Worm (Caenorhabditis elegans) whole organism, late embryonic: ENCODE measurements around the gene Y56A3A.28.

Experiments used
- F13H6.1 ChIP-seq: sonication (generic microtip); optimal IDR thresholded peaks from 2 replicates; lab custom pipeline; 2016; ENCODE audit warnings: missing genetic modification characterization, missing compliant biosample characterization
- K09A11.1 ChIP-seq: sonication (generic microtip); optimal IDR thresholded peaks from 2 replicates; lab custom pipeline; 2017; ENCODE audit warnings: antibody characterized with exemption, mild to moderate bottlenecking, missing genetic modification characterization, missing compliant biosample characterization; ENCODE audit not compliant: insufficient read depth
- T23F11.4 ChIP-seq: fragments of 200-800 bp; sonication (Bioruptor generic); optimal IDR thresholded peaks from 2 replicates; lab custom pipeline; 2018; ENCODE audit warnings: mild to moderate bottlenecking, missing genetic modification characterization, missing compliant biosample characterization
- Y22D7AL.16 ChIP-seq: sonication (generic microtip); optimal IDR thresholded peaks from 2 replicates; lab custom pipeline; 2016; ENCODE audit warnings: missing genetic modification characterization, missing compliant biosample characterization
- ahr-1 ChIP-seq: sonication (generic microtip); optimal IDR thresholded peaks from 2 replicates; lab custom pipeline; 2016; ENCODE audit warnings: missing genetic modification characterization, missing compliant biosample characterization
- ceh-18 ChIP-seq: sonication (generic microtip); optimal IDR thresholded peaks from 2 replicates; lab custom pipeline; 2016; ENCODE audit warnings: missing genetic modification characterization, missing compliant biosample characterization
- ceh-19 ChIP-seq: fragments of 200-800 bp; sonication (Bioruptor generic); optimal IDR thresholded peaks from 2 replicates; lab custom pipeline; 2018; ENCODE audit warnings: mild to moderate bottlenecking, missing genetic modification characterization, missing compliant biosample characterization
- ceh-2 ChIP-seq: sonication (generic microtip); optimal IDR thresholded peaks from 2 replicates; lab custom pipeline; 2016; ENCODE audit warnings: missing genotype, missing genetic modification characterization, missing compliant biosample characterization
- ceh-24 ChIP-seq: sonication (generic microtip); optimal IDR thresholded peaks from 2 replicates; lab custom pipeline; 2016; ENCODE audit warnings: mild to moderate bottlenecking, missing genetic modification characterization, missing compliant biosample characterization
- ceh-30 ChIP-seq: fragments of 150-350 bp; optimal IDR thresholded peaks from 2 replicates; lab custom pipeline; 2014; ENCODE audit warnings: missing biosample characterization, missing genetic modification characterization
- ceh-31 ChIP-seq: sonication (generic microtip); optimal IDR thresholded peaks from 2 replicates; lab custom pipeline; 2016; ENCODE audit warnings: missing genetic modification characterization, missing compliant biosample characterization
- ceh-34 ChIP-seq: sonication (generic microtip); optimal IDR thresholded peaks from 2 replicates; lab custom pipeline; 2016; ENCODE audit warnings: mild to moderate bottlenecking, missing genetic modification characterization, missing compliant biosample characterization
- ceh-45 ChIP-seq: fragments of 200-800 bp; sonication (Bioruptor generic); IDR thresholded peaks from 2 replicates; pipeline ENCODE4 v1.3.6; 2022; ENCODE audit warnings: missing genetic modification reagents, missing genetic modification characterization, missing compliant biosample characterization
- ceh-48 ChIP-seq: sonication (generic microtip); optimal IDR thresholded peaks from 2 replicates; lab custom pipeline; 2016; ENCODE audit warnings: missing genetic modification characterization, inconsistent platforms, missing compliant biosample characterization
- ceh-9 ChIP-seq: sonication (generic microtip); optimal IDR thresholded peaks from 2 replicates; lab custom pipeline; 2016; ENCODE audit warnings: mild to moderate bottlenecking, missing genetic modification characterization, inconsistent platforms, missing compliant biosample characterization
- che-1 ChIP-seq: sonication (generic microtip); optimal IDR thresholded peaks from 2 replicates; lab custom pipeline; 2016; ENCODE audit warnings: mild to moderate bottlenecking, missing genetic modification characterization, missing compliant biosample characterization
- elt-4 ChIP-seq: sonication (generic microtip); optimal IDR thresholded peaks from 2 replicates; lab custom pipeline; 2016; ENCODE audit warnings: missing genetic modification characterization, missing compliant biosample characterization
- ets-4 ChIP-seq: sonication (generic microtip); optimal IDR thresholded peaks from 2 replicates; lab custom pipeline; 2016; ENCODE audit warnings: missing genetic modification characterization, missing compliant biosample characterization
- fkh-10 ChIP-seq: fragments of 150-350 bp; optimal IDR thresholded peaks from 2 replicates; lab custom pipeline; 2014; ENCODE audit warnings: missing biosample characterization, missing genetic modification reagents, missing genetic modification characterization
- hlh-15 ChIP-seq: sonication (generic microtip); optimal IDR thresholded peaks from 2 replicates; lab custom pipeline; 2016; ENCODE audit warnings: missing genetic modification characterization, missing compliant biosample characterization
- hlh-6 ChIP-seq: sonication (generic microtip); optimal IDR thresholded peaks from 2 replicates; lab custom pipeline; 2016; ENCODE audit warnings: missing genotype, missing genetic modification characterization, missing compliant biosample characterization
- hlh-8 ChIP-seq: sonication (generic microtip); optimal IDR thresholded peaks from 2 replicates; lab custom pipeline; 2016; ENCODE audit warnings: missing genotype, missing genetic modification characterization, missing compliant biosample characterization
- lim-6 ChIP-seq: sonication (generic microtip); optimal IDR thresholded peaks from 2 replicates; lab custom pipeline; 2016; ENCODE audit warnings: missing genetic modification characterization, missing compliant biosample characterization
- mec-3 ChIP-seq: sonication (generic microtip); optimal IDR thresholded peaks from 2 replicates; lab custom pipeline; 2016; ENCODE audit warnings: borderline replicate concordance, missing genetic modification characterization, missing compliant biosample characterization
- nfya-1 ChIP-seq: sonication (generic microtip); optimal IDR thresholded peaks from 2 replicates; lab custom pipeline; 2017; ENCODE audit warnings: missing genetic modification characterization, mild to moderate bottlenecking, missing compliant biosample characterization, antibody characterized with exemption, moderate library complexity
- nhr-232 ChIP-seq: sonication (generic microtip); optimal IDR thresholded peaks from 2 replicates; lab custom pipeline; 2016; ENCODE audit warnings: missing genetic modification characterization, missing compliant biosample characterization
- npax-4 ChIP-seq: sonication (generic microtip); optimal IDR thresholded peaks from 2 replicates; lab custom pipeline; 2016; ENCODE audit warnings: missing genetic modification characterization, missing compliant biosample characterization
- pat-9 ChIP-seq: fragments of 200-800 bp; sonication (Bioruptor generic); optimal IDR thresholded peaks from 2 replicates; lab custom pipeline; 2018; ENCODE audit warnings: mild to moderate bottlenecking, missing genetic modification characterization, moderate library complexity, missing compliant biosample characterization
- pha-4 ChIP-seq: fragments of 150-350 bp; optimal IDR thresholded peaks from 2 replicates; lab custom pipeline; 2018; ENCODE audit warnings: missing biosample characterization, missing genetic modification reagents, missing genetic modification characterization
- pqm-1 ChIP-seq: sonication (generic microtip); optimal IDR thresholded peaks from 2 replicates; lab custom pipeline; 2016; ENCODE audit warnings: missing genetic modification characterization, missing compliant biosample characterization
- sdc-2 ChIP-seq: sonication (generic microtip); optimal IDR thresholded peaks from 2 replicates; lab custom pipeline; 2016; ENCODE audit warnings: missing genotype, missing genetic modification characterization, missing compliant biosample characterization
- sox-2 ChIP-seq: fragments of 200-800 bp; sonication (Bioruptor generic); IDR thresholded peaks from 2 replicates; pipeline ENCODE4 v1.3.6; 2022; ENCODE audit warnings: missing genetic modification reagents, missing genetic modification characterization, missing compliant biosample characterization
- syd-9 ChIP-seq: sonication (generic microtip); optimal IDR thresholded peaks from 2 replicates; lab custom pipeline; 2016; ENCODE audit warnings: mild to moderate bottlenecking, missing genetic modification characterization, moderate library complexity, missing compliant biosample characterization
- ttx-3 ChIP-seq: sonication (generic microtip); optimal IDR thresholded peaks from 2 replicates; lab custom pipeline; 2016; ENCODE audit warnings: missing genetic modification reagents, missing genetic modification characterization, missing compliant biosample characterization
- unc-42 ChIP-seq: sonication (generic microtip); optimal IDR thresholded peaks from 2 replicates; lab custom pipeline; 2016; ENCODE audit warnings: missing genotype, missing genetic modification characterization, missing compliant biosample characterization
- unc-55 ChIP-seq: sonication (generic microtip); optimal IDR thresholded peaks from 2 replicates; lab custom pipeline; 2017; ENCODE audit warnings: missing biosample characterization, missing genetic modification reagents, missing genetic modification characterization

The Y56A3A.28 gene

DNA sequence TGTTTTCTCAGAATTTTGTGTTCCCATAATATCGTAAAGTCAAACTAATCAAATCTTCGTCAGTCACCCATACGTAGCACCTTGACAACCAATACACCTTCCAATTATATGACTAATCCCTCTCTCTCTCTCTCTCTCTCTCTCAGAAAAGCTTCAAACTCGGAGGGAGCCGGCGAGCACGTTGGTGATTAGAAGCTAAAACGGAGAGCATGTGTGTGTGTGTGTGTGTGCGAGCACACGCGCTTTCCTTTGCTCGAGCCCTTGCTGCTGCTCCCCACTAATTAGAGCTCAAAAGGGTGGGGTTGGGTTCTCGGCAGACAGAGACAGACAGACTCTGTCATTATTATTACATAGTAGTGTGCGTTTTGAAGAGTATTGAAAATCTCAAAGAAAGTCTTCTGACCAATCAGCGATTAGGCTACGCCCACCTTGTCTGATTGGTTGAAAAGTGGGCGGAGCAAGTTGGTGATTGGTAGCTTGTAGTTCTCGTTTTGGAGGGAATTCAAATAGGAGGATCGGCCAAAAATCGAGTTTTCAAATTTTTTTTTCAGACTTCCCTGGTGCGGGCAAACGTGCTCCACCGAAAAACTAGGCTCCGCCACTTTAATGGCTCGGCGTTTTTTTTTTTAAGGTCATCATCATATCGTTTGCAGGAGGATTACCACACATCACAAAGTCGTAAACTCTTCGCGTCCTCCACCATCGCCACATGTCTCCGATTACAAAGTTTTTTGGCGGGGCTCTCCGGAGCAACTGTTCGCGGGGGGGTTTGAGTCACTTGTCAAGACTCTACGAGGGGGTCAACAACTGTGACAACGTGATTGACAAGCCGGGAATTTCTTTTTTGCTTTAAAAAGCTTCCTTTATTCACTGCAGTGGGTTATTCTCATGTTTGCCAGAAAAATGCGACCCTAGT, 35.9 kb downstream of the Y56A3A.28 start (continued):
- TF ChIP-seq hlh-15 (tag; lab: Kevin White, UChicago) (no peak), unc-42 (tag; lab: Kevin White, UChicago) (peak; percentile 57), ceh-9 (tag; lab: Kevin White, UChicago) (no peak), ahr-1 (no peak), nfya-1 (tag; lab: Kevin White, UChicago) (peak; percentile 99), ceh-2 (no peak), ceh-30 (tag; lab: Kevin White, UChicago) (no peak), ceh-24 (no peak), Y22D7AL.16 (tag; lab: Kevin White, UChicago) (no peak), pat-9 (tag; lab: Kevin White, UChicago) (no peak), ceh-48 (no peak), elt-4 (no peak), K09A11.1 (tag; lab: Kevin White, UChicago) (no peak), syd-9 (tag; lab: Kevin White, UChicago) (no peak), nhr-232 (tag; lab: Kevin White, UChicago) (no peak), npax-4 (no peak), hlh-6 (no peak), lim-6 (no peak), ceh-19 (GFP tag; lab: Kevin White, UChicago) (no peak), mec-3 (no peak), ceh-18 (tag; lab: Kevin White, UChicago) (peak; percentile 43), ttx-3 (tag; lab: Kevin White, UChicago) (no peak), T23F11.4 (GFP tag; lab: Kevin White, UChicago) (no peak), pqm-1 (no peak), ceh-34 (tag; lab: Kevin White, UChicago) (no peak)
- TF ChIP-seq, all 69 proteins: peak for 8

DNA sequence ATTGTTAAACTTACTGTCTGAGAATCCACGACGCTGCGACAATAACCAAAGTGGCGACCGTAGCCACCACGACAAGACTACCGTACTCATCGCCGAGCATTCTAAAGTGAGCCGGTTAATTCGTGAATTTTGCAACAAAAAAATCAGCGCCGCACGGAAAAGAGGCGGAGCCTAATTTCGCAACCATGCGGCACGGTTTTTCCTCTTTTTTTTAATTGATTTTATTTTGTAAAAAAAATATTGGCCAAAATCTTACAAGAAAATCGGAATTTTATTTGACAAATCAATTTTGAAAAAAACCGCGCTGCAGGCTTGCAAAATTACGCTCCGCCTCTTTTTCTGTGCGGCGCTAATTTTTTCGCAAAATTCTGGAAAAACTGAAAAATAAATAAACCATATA, 37.6 kb downstream of the Y56A3A.28 start, which contains the start of gene dolk-1:
dolk-1 (minus strand) TSS at position 101 of the 400 bp plus-strand sequence.
- no peak for TF ChIP-seq unc-55
- TF ChIP-seq sdc-2 (tag; lab: Kevin White, UChicago): no peak
- TF ChIP-seq ceh-48: no peak
- no peak for TF ChIP-seq che-1 (tag; lab: Kevin White, UChicago)
- no peak for TF ChIP-seq ceh-31 (tag; lab: Kevin White, UChicago)
- no peak for TF ChIP-seq pqm-1
- TF ChIP-seq K09A11.1 (tag; lab: Kevin White, UChicago): no peak
- no peak for TF ChIP-seq ceh-19 (GFP tag; lab: Kevin White, UChicago)
- no peak for TF ChIP-seq nfya-1 (tag; lab: Kevin White, UChicago)
- TF ChIP-seq pha-4 (tag; lab: Kevin White, UChicago): no peak
- TF ChIP-seq ceh-45: no peak
- no peak for TF ChIP-seq fkh-10
- no peak for TF ChIP-seq ets-4 (tag; lab: Kevin White, UChicago)
- TF ChIP-seq Y22D7AL.16 (tag; lab: Kevin White, UChicago): no peak
- no peak for TF ChIP-seq hlh-8 (tag; lab: Kevin White, UChicago)

DNA sequence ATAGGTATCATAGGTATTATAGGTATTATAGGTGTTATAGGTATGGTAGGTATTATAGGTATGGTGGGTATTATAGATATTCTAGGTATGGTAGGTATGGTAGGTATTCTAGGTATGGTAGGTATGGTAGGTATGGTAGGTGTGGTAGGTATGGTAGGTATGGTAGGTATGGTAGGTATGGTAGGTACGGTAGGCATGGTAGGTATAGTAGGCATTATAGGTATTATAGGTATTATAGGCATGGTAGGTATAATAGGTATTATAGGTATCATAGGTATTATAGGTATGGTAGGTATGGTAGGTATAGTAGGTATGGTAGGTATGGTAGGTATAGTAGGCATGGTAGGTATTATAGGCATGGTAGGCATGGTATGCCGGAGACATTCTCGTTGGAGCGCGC, 39.2 kb downstream of the Y56A3A.28 start:
- no peak for TF ChIP-seq T23F11.4 (GFP tag; lab: Kevin White, UChicago)
- no peak for TF ChIP-seq F13H6.1 (tag; lab: Kevin White, UChicago)
- TF ChIP-seq sox-2: no peak
- TF ChIP-seq Y22D7AL.16 (tag; lab: Kevin White, UChicago): no peak
- TF ChIP-seq ttx-3 (tag; lab: Kevin White, UChicago): no peak
- TF ChIP-seq, all 69 proteins: peak for 0
